Fruit fly (Drosophila melanogaster) whole organism, prepupa: ENCODE results near the gene Acp76A.

Experiments
- Blimp-1 ChIP-seq: fragments of 200-800 bp; sonication (Bioruptor generic); optimal IDR thresholded peaks from 3 replicates; lab custom pipeline; 2017; ENCODE audit warnings: missing biosample characterization, missing genetic modification characterization, mild to moderate bottlenecking, moderate library complexity, missing genetic modification reagents
- CG10669 ChIP-seq: fragments of 200-800 bp; sonication (Bioruptor generic); optimal IDR thresholded peaks from 3 replicates; lab custom pipeline; 2018; ENCODE audit warnings: missing biosample characterization, mild to moderate bottlenecking, missing genetic modification characterization, moderate library complexity
- CG11762 ChIP-seq: fragments of 200-800 bp; sonication (Bioruptor generic); optimal IDR thresholded peaks from 3 replicates; lab custom pipeline; 2016; ENCODE audit warnings: missing biosample characterization, missing genetic modification characterization; ENCODE audit not compliant: insufficient read depth
- CG11902 ChIP-seq: fragments of 200-800 bp; sonication (Bioruptor generic); optimal IDR thresholded peaks from 3 replicates; lab custom pipeline; 2016; ENCODE audit warnings: missing biosample characterization, missing genetic modification characterization
- CG15336 ChIP-seq: fragments of 200-800 bp; sonication (Bioruptor generic); IDR thresholded peaks from 2 replicates; pipeline ENCODE4 v1.3.6; 2022; ENCODE audit warnings: missing biosample characterization, missing genetic modification characterization
- CG16779 ChIP-seq: fragments of 200-800 bp; sonication (Bioruptor generic); optimal IDR thresholded peaks from 3 replicates; lab custom pipeline; 2017; ENCODE audit warnings: missing biosample characterization, mild to moderate bottlenecking, missing genetic modification characterization
- CG3032 ChIP-seq: fragments of 200-800 bp; optimal IDR thresholded peaks from 2 replicates; lab custom pipeline; 2019; ENCODE audit warnings: missing biosample characterization, mild to moderate bottlenecking, missing genetic modification characterization, moderate library complexity
- CG31627 ChIP-seq: fragments of 200-800 bp; sonication (Bioruptor generic); optimal IDR thresholded peaks from 3 replicates; lab custom pipeline; 2016; ENCODE audit warnings: missing biosample characterization, missing genetic modification characterization
- CG32006 ChIP-seq: fragments of 200-800 bp; sonication (Bioruptor generic); optimal IDR thresholded peaks from 3 replicates; lab custom pipeline; 2017; ENCODE audit warnings: missing biosample characterization, mild to moderate bottlenecking, missing genetic modification characterization
- CG34406 ChIP-seq: fragments of 200-800 bp; sonication (Bioruptor generic); optimal IDR thresholded peaks from 3 replicates; lab custom pipeline; 2016; ENCODE audit warnings: missing biosample characterization, missing genetic modification characterization
- CG3919 ChIP-seq: fragments of 200-800 bp; sonication (Bioruptor generic); optimal IDR thresholded peaks from 3 replicates; lab custom pipeline; 2016; ENCODE audit warnings: missing biosample characterization, missing genetic modification characterization
- CG4318 ChIP-seq: fragments of 200-800 bp; sonication (Bioruptor generic); optimal IDR thresholded peaks from 3 replicates; lab custom pipeline; 2017; ENCODE audit warnings: missing biosample characterization, mild to moderate bottlenecking, missing genetic modification characterization
- CG6163 ChIP-seq: fragments of 200-800 bp; sonication (Bioruptor generic); IDR thresholded peaks from 3 replicates; pipeline ENCODE4 v1.3.6; 2022; ENCODE audit warnings: missing biosample characterization, missing genetic modification characterization
- CG6276 ChIP-seq: fragments of 200-800 bp; sonication (Bioruptor generic); optimal IDR thresholded peaks from 2 replicates; lab custom pipeline; 2017; ENCODE audit warnings: missing biosample characterization, mild to moderate bottlenecking, missing genetic modification characterization
- CG6792 ChIP-seq: fragments of 200-800 bp; sonication (Bioruptor generic); optimal IDR thresholded peaks from 3 replicates; lab custom pipeline; 2016; ENCODE audit warnings: missing biosample characterization, missing genetic modification characterization
- CG6808 ChIP-seq: fragments of 200-800 bp; sonication (Bioruptor generic); optimal IDR thresholded peaks from 3 replicates; lab custom pipeline; 2017; ENCODE audit warnings: missing biosample characterization, missing genetic modification characterization, mild to moderate bottlenecking, moderate library complexity, missing genetic modification reagents
- CG6854 ChIP-seq: fragments of 200-800 bp; sonication (Bioruptor generic); optimal IDR thresholded peaks from 2 replicates; lab custom pipeline; 2017; ENCODE audit warnings: missing biosample characterization, mild to moderate bottlenecking, missing genetic modification characterization
- CG7368 ChIP-seq: fragments of 200-800 bp; sonication (Bioruptor generic); optimal IDR thresholded peaks from 3 replicates; lab custom pipeline; 2016; ENCODE audit warnings: missing biosample characterization, missing genetic modification characterization
- CG8119 ChIP-seq: fragments of 200-800 bp; sonication (Bioruptor generic); IDR thresholded peaks from 3 replicates; pipeline ENCODE4 v1.3.6; 2022; ENCODE audit warnings: missing biosample characterization, missing genetic modification characterization
- CG8319 ChIP-seq: fragments of 200-800 bp; sonication (Bioruptor generic); optimal IDR thresholded peaks from 3 replicates; lab custom pipeline; 2016; ENCODE audit warnings: missing biosample characterization, missing genetic modification characterization
- CG9139 ChIP-seq: fragments of 200-800 bp; sonication (Bioruptor generic); optimal IDR thresholded peaks from 3 replicates; lab custom pipeline; 2017; ENCODE audit warnings: missing biosample characterization, mild to moderate bottlenecking, missing genetic modification characterization
- Eip78C ChIP-seq: fragments of 200-800 bp; sonication (Bioruptor generic); peaks from one replicate; lab custom pipeline; 2016; ENCODE audit warnings: missing biosample characterization, missing genetic modification characterization
- Eip93F ChIP-seq: fragments of 200-800 bp; sonication (Bioruptor generic); optimal IDR thresholded peaks from 2 replicates; lab custom pipeline; 2016; ENCODE audit warnings: missing biosample characterization, mild to moderate bottlenecking, missing genetic modification characterization
- Ets96B ChIP-seq: fragments of 200-800 bp; optimal IDR thresholded peaks from 2 replicates; lab custom pipeline; 2019; ENCODE audit warnings: missing biosample characterization, mild to moderate bottlenecking, missing genetic modification characterization, moderate library complexity
- Hr38 ChIP-seq: sonication (Bioruptor generic); optimal IDR thresholded peaks from 2 replicates; lab custom pipeline; 2016; ENCODE audit warnings: missing biosample characterization, missing genetic modification characterization
- Hr4 ChIP-seq: fragments of 200-800 bp; sonication (Bioruptor generic); optimal IDR thresholded peaks from 3 replicates; lab custom pipeline; 2016; ENCODE audit warnings: missing biosample characterization, missing genetic modification characterization
- Lpt ChIP-seq: fragments of 200-800 bp; sonication (Bioruptor generic); optimal IDR thresholded peaks from 3 replicates; lab custom pipeline; 2016; ENCODE audit warnings: missing biosample characterization, missing genetic modification characterization
- Smox ChIP-seq: fragments of 200-800 bp; sonication (Bioruptor generic); optimal IDR thresholded peaks from 3 replicates; lab custom pipeline; 2016; ENCODE audit warnings: missing biosample characterization, missing genetic modification characterization
- Sox102F ChIP-seq: fragments of 200-800 bp; sonication (Bioruptor generic); optimal IDR thresholded peaks from 2 replicates; lab custom pipeline; 2016; ENCODE audit warnings: missing biosample characterization, mild to moderate bottlenecking, missing genetic modification characterization
- Sox14 ChIP-seq: fragments of 200-800 bp; sonication (Bioruptor generic); optimal IDR thresholded peaks from 3 replicates; lab custom pipeline; 2016; ENCODE audit warnings: missing biosample characterization, missing genetic modification characterization
- Sox15 ChIP-seq: fragments of 200-800 bp; sonication (Bioruptor generic); optimal IDR thresholded peaks from 3 replicates; lab custom pipeline; 2016; ENCODE audit warnings: missing biosample characterization, missing genetic modification characterization
- achi ChIP-seq: fragments of 200-800 bp; sonication (Bioruptor generic); optimal IDR thresholded peaks from 3 replicates; lab custom pipeline; 2016; ENCODE audit warnings: missing biosample characterization, missing genetic modification characterization
- acj6 ChIP-seq: fragments of 200-800 bp; sonication (Bioruptor generic); optimal IDR thresholded peaks from 3 replicates; lab custom pipeline; 2016; ENCODE audit warnings: missing biosample characterization, missing genetic modification characterization
- cyc ChIP-seq: fragments of 200-800 bp; sonication (Bioruptor generic); optimal IDR thresholded peaks from 3 replicates; lab custom pipeline; 2016; ENCODE audit warnings: missing biosample characterization, missing genetic modification characterization
- dac ChIP-seq: fragments of 200-800 bp; sonication (Bioruptor generic); optimal IDR thresholded peaks from 2 replicates; lab custom pipeline; 2017; ENCODE audit warnings: missing biosample characterization, mild to moderate bottlenecking, missing genetic modification characterization
- dsx ChIP-seq: fragments of 200-800 bp; optimal IDR thresholded peaks from 3 replicates; lab custom pipeline; 2019; ENCODE audit warnings: missing biosample characterization, mild to moderate bottlenecking, missing genetic modification characterization, moderate library complexity; ENCODE audit not compliant: poor library complexity, severe bottlenecking
- eg ChIP-seq: fragments of 200-800 bp; sonication (Bioruptor generic); IDR thresholded peaks from 3 replicates; pipeline ENCODE4 v1.3.6; 2022; ENCODE audit warnings: missing biosample characterization, missing genetic modification characterization
- esn ChIP-seq: fragments of 200-800 bp; sonication (Bioruptor generic); optimal IDR thresholded peaks from 2 replicates; lab custom pipeline; 2016; ENCODE audit warnings: missing biosample characterization, mild to moderate bottlenecking, missing genetic modification characterization, moderate library complexity
- fd85E ChIP-seq: fragments of 200-800 bp; sonication (Bioruptor generic); optimal IDR thresholded peaks from 3 replicates; lab custom pipeline; 2016; ENCODE audit warnings: missing biosample characterization, missing genetic modification characterization
- lz ChIP-seq: fragments of 200-800 bp; sonication (Bioruptor generic); optimal IDR thresholded peaks from 3 replicates; lab custom pipeline; 2016; ENCODE audit warnings: missing biosample characterization, missing genetic modification characterization
- net ChIP-seq: fragments of 200-800 bp; sonication (Bioruptor generic); optimal IDR thresholded peaks from 3 replicates; lab custom pipeline; 2016; ENCODE audit warnings: missing biosample characterization, missing genetic modification characterization
- pdm3 ChIP-seq: fragments of 200-800 bp; sonication (Bioruptor generic); optimal IDR thresholded peaks from 3 replicates; lab custom pipeline; 2016; ENCODE audit warnings: missing biosample characterization, missing genetic modification characterization
- spab ChIP-seq: fragments of 200-800 bp; sonication (Bioruptor generic); optimal IDR thresholded peaks from 2 replicates; lab custom pipeline; 2017; ENCODE audit warnings: missing biosample characterization, mild to moderate bottlenecking, missing genetic modification characterization, missing genetic modification reagents
- ss ChIP-seq, 2 experiments: fragments of 200-800 bp; sonication (Bioruptor generic); optimal IDR thresholded peaks; 2 replicates in 1 of 2; 3 replicates in 1 of 2; lab custom pipeline; 2017 to 2018; ENCODE audit warnings: mild to moderate bottlenecking in 2 of 2, missing biosample characterization in 2 of 2, missing genetic modification characterization in 2 of 2, moderate library complexity in 1 of 2
- topi ChIP-seq: fragments of 200-800 bp; sonication (Bioruptor generic); optimal IDR thresholded peaks from 3 replicates; lab custom pipeline; 2016; ENCODE audit warnings: missing biosample characterization, missing genetic modification characterization
- vri ChIP-seq: fragments of 200-800 bp; sonication (Bioruptor generic); optimal IDR thresholded peaks from 3 replicates; lab custom pipeline; 2016; ENCODE audit warnings: missing biosample characterization, mild to moderate bottlenecking, missing genetic modification characterization

Gene Acp76A

dm6 chr3L:19042501-19042900, 9.3 kb downstream of the Acp76A start (continued):
- peak; percentile 89 for TF ChIP-seq CG8319 (GFP tag; lab: Kevin White, UChicago)
- TF ChIP-seq vri (GFP tag; lab: Kevin White, UChicago), result peak; percentile 72
- peak; percentile 99 for TF ChIP-seq Eip78C (GFP tag; lab: Kevin White, UChicago)
- TF ChIP-seq CG31627 (GFP tag; lab: Kevin White, UChicago), result peak; percentile 83
- TF ChIP-seq pdm3, result peak; percentile 89
- peak; percentile 93 for TF ChIP-seq CG9139 (GFP tag; lab: Kevin White, UChicago)
- peak; percentile 67 for TF ChIP-seq fd85E
- TF ChIP-seq Lpt (GFP tag; lab: Kevin White, UChicago), result peak; percentile 89
- peak; percentile 90 for TF ChIP-seq topi (GFP tag; lab: Kevin White, UChicago)
- peak; percentile 86 for TF ChIP-seq Sox14 (GFP tag; lab: Kevin White, UChicago)
- peak; percentile 95 for TF ChIP-seq dsx
- TF ChIP-seq cyc (GFP tag; lab: Kevin White, UChicago), result peak; percentile 86

DNA sequence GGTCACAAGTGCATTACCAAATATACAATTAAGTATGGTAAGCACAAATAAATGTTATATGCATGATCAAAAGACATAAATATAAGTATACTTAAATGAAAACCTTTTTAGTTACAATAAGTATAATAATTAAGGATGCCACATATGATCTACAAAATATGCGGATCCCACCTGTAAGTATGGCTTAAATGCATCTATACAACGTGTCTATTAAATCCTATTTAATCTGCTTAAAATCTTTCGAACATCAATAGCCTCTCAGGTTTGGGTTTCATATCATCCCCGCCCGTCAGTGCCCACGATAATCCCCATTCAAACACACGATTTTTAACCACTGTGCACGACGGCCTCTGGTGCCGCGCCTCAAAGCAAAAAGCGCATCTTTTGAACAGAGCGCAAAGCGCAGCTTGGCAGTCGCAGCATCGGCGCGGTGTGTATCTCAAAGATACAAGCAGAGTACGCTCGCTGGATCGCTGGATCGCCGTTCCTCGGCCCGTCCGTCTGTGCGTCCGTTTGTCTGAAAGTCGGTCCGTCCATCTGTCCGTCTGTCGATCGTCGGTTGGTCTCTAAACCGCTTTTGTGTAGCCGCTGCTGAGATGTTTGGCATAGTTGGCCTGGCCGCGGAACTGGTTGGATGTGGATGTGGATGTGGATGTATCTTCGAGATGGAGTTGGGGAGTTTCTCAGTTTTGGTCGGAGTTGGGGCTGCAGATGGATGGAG, 10.0 kb downstream of the Acp76A start:
- peak; percentile 71 to 90 for TF ChIP-seq ss (GFP tag; optimal IDR thresholded peaks at IDR 0.05; lab: Kevin White, UChicago)
- peak; percentile 86 for TF ChIP-seq CG11762
- peak; percentile 64 for TF ChIP-seq Eip93F (GFP tag; lab: Kevin White, UChicago)
- TF ChIP-seq CG6276, result peak; percentile 83
- TF ChIP-seq Hr4 (GFP tag; lab: Kevin White, UChicago), result peak; percentile 89
- peak; percentile 75 for TF ChIP-seq dsx
- TF ChIP-seq topi (GFP tag; lab: Kevin White, UChicago), result peak; percentile 91
- TF ChIP-seq CG4318 (GFP tag; lab: Kevin White, UChicago), result peak; percentile 89
- peak; percentile 89 for TF ChIP-seq Ets96B
- peak; percentile 94 for TF ChIP-seq CG32006
- peak; percentile 88 for TF ChIP-seq CG3032
- peak; percentile 78 for TF ChIP-seq cyc (GFP tag; lab: Kevin White, UChicago)
- peak; percentile 72 for TF ChIP-seq dac (GFP tag; lab: Kevin White, UChicago)
- TF ChIP-seq Hr38 (GFP tag; lab: Kevin White, UChicago), result no peak
- peak; percentile 90 for TF ChIP-seq Sox14 (GFP tag; lab: Kevin White, UChicago)
- peak; percentile 76; the same call in 2 of the 3 replicates for TF ChIP-seq CG8119 (GFP tag; lab: Robert Waterston, UW)
- peak; percentile 91 for TF ChIP-seq Sox15
- peak; percentile 87 for TF ChIP-seq lz (GFP tag; lab: Kevin White, UChicago)
- peak; percentile 90 for TF ChIP-seq acj6 (GFP tag; lab: Kevin White, UChicago)
- TF ChIP-seq CG3919, result peak; percentile 90
- TF ChIP-seq CG11902, result peak; percentile 82
- peak; percentile 75 for TF ChIP-seq CG15336
- TF ChIP-seq CG6808 (GFP tag; lab: Kevin White, UChicago), result peak; percentile 91
- peak; percentile 89 for TF ChIP-seq achi (GFP tag; lab: Kevin White, UChicago)
- peak; percentile 82 for TF ChIP-seq CG8319 (GFP tag; lab: Kevin White, UChicago)
- peak; percentile 85 for TF ChIP-seq CG10669 (GFP tag; lab: Kevin White, UChicago)
- TF ChIP-seq spab, result peak; percentile 90
- peak; percentile 81 for TF ChIP-seq CG31627 (GFP tag; lab: Kevin White, UChicago)
- peak; percentile 98 for TF ChIP-seq Eip78C (GFP tag; lab: Kevin White, UChicago)
- TF ChIP-seq CG7368 (GFP tag; lab: Kevin White, UChicago), result peak; percentile 87
- TF ChIP-seq Sox102F (GFP tag; lab: Kevin White, UChicago), result peak; percentile 83
- TF ChIP-seq Blimp-1 (GFP tag; lab: Kevin White, UChicago), result peak; percentile 59
- TF ChIP-seq eg (GFP tag; lab: Robert Waterston, UW), result peak; percentile 57; the same call in 2 of the 3 replicates
- peak; percentile 90 for TF ChIP-seq CG6792 (GFP tag; lab: Kevin White, UChicago)
- TF ChIP-seq net (GFP tag; lab: Kevin White, UChicago), result peak; percentile 90
- TF ChIP-seq CG9139 (GFP tag; lab: Kevin White, UChicago), result peak; percentile 71
- peak; percentile 90 for TF ChIP-seq CG34406 (GFP tag; lab: Kevin White, UChicago)
- peak; percentile 87 for TF ChIP-seq pdm3
- TF ChIP-seq esn (GFP tag; lab: Kevin White, UChicago), result peak; percentile 93
- no peak for TF ChIP-seq CG6163
- peak; percentile 72 for TF ChIP-seq CG16779 (tag; lab: Kevin White, UChicago)
- TF ChIP-seq CG6854, result peak; percentile 9
- TF ChIP-seq Smox (GFP tag; lab: Kevin White, UChicago), result peak; percentile 88
